Worm (Caenorhabditis elegans) whole organism, L3 larva: ENCODE data around the gene hsd-2.
A peak's percentile ranks its signal among the peaks of the same experiment; 100 is the strongest.

ENCODE experiments used
- fkh-2 ChIP-seq: fragments of 150-350 bp; optimal IDR thresholded peaks from 2 replicates; lab custom pipeline; 2014; ENCODE audit warnings: missing biosample characterization, missing genetic modification reagents, missing genetic modification characterization
- nhr-25 ChIP-seq: sonication (generic microtip); optimal IDR thresholded peaks from 2 replicates; lab custom pipeline; 2017; ENCODE audit warnings: missing biosample characterization, missing genetic modification characterization
- nhr-67 ChIP-seq: fragments of 150-350 bp; optimal IDR thresholded peaks from 2 replicates; lab custom pipeline; 2014; ENCODE audit warnings: missing biosample characterization, missing genetic modification characterization
- nhr-77 ChIP-seq: fragments of 150-350 bp; optimal IDR thresholded peaks from 2 replicates; lab custom pipeline; 2014; ENCODE audit warnings: missing biosample characterization, missing genetic modification characterization

DNA sequence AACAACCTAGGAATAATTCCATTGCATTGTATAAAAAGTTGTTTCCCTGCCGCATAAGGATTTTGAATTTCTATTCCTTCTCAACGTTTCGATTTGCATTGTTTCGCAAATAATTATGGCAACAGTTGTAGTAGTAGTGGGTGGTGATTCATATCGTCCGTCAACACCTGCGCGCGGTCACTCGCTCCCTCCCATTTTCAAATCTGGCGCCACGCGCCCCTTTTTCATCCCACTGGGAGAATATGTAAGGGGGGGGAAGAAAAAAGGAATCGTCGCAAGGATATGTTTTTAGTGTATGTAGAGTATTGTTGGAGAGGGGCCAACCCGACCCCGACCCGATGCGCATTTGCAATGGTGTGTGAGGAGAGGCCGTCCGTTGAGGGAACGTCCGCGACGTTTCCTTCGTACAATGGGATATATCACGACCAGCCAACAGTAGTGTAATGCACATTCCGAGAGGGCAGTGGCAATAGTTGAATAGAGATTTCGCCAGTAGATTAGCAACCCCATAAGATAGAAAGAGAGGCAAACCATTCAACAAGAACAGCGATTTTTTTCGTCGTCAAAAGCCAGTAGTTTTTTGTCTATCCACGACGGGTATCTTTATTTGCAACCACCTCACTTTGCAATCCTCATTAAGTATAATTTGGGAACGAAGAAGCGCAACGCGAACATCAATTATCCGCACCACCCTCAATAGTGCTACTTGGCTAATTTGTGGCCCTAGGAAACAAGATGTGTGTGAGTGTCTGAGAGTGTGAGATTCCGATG, 43.9 kb upstream of the hsd-2 start:
- TF ChIP-seq fkh-2 (tag; lab: Kevin White, UChicago), result no peak
- no peak for TF ChIP-seq nhr-77 (tag; lab: Kevin White, UChicago)
- TF ChIP-seq nhr-25 (tag; lab: Kevin White, UChicago), result peak; percentile 34
- no peak for TF ChIP-seq nhr-67 (tag; lab: Kevin White, UChicago)
